Fruit fly (Drosophila melanogaster) whole organism, wandering third instar larva: ENCODE measurements around the gene CG14042.
A peak's percentile ranks its signal among the peaks of the same experiment; 100 is the strongest.

Experiments used
- CG32264 ChIP-seq: fragments of 200-800 bp; sonication (Bioruptor generic); optimal IDR thresholded peaks from 2 replicates; lab custom pipeline; 2016; ENCODE audit warnings: missing biosample characterization, missing genetic modification characterization
- CG9705 ChIP-seq: fragments of 200-800 bp; sonication (Bioruptor generic); optimal IDR thresholded peaks from 2 replicates; lab custom pipeline; 2018; ENCODE audit warnings: missing biosample characterization, mild to moderate bottlenecking, missing genetic modification characterization
- CrebA ChIP-seq: fragments of 200-800 bp; sonication (Bioruptor generic); optimal IDR thresholded peaks from 2 replicates; lab custom pipeline; 2016; ENCODE audit warnings: missing biosample characterization, mild to moderate bottlenecking, missing genetic modification characterization, borderline replicate concordance
- Dfd ChIP-seq: fragments of >200 bp; optimal IDR thresholded peaks from 2 replicates; lab custom pipeline; 2017; ENCODE audit warnings: missing biosample characterization, missing genetic modification characterization
- GATAd ChIP-seq: sonication (Bioruptor generic); optimal IDR thresholded peaks from 2 replicates; lab custom pipeline; 2016; ENCODE audit warnings: missing biosample characterization, missing genetic modification characterization
- HLH106 ChIP-seq: fragments of 200-800 bp; optimal IDR thresholded peaks from 3 replicates; lab custom pipeline; 2019; ENCODE audit warnings: missing biosample characterization, mild to moderate bottlenecking, missing genetic modification characterization, moderate library complexity
- Hr78 ChIP-seq: fragments of >200 bp; optimal IDR thresholded peaks from 2 replicates; lab custom pipeline; 2017; ENCODE audit warnings: missing biosample characterization, missing genetic modification characterization
- Jra ChIP-seq: sonication (Bioruptor generic); optimal IDR thresholded peaks from 2 replicates; lab custom pipeline; 2016; ENCODE audit warnings: missing biosample characterization, missing genetic modification characterization
- Mio ChIP-seq: sonication (Bioruptor generic); optimal IDR thresholded peaks from 2 replicates; lab custom pipeline; 2016; ENCODE audit warnings: missing biosample characterization, missing genetic modification characterization
- Myc ChIP-seq: fragments of >200 bp; optimal IDR thresholded peaks from 2 replicates; lab custom pipeline; 2017
- N ChIP-seq: fragments of >200 bp; optimal IDR thresholded peaks from 2 replicates; lab custom pipeline; 2018; ENCODE audit warnings: missing biosample characterization, missing external identifiers, missing genetic modification characterization
- OdsH ChIP-seq: fragments of 200-800 bp; sonication (Bioruptor generic); optimal IDR thresholded peaks from 2 replicates; lab custom pipeline; 2016; ENCODE audit warnings: missing biosample characterization, mild to moderate bottlenecking, missing genetic modification characterization
- Rel ChIP-seq, 2 experiments: fragments of 200-800 bp; sonication (Bioruptor generic) in 1 of 2; optimal IDR thresholded peaks; 2 replicates in 1 of 2; 3 replicates in 1 of 2; lab custom pipeline; 2016 to 2019; ENCODE audit warnings: mild to moderate bottlenecking in 2 of 2, missing biosample characterization in 2 of 2, missing genetic modification characterization in 2 of 2, moderate library complexity in 1 of 2
- Sp1 ChIP-seq: fragments of 200-800 bp; sonication (Bioruptor generic); optimal IDR thresholded peaks from 3 replicates; lab custom pipeline; 2019; ENCODE audit warnings: missing biosample characterization, mild to moderate bottlenecking, missing genetic modification characterization, moderate library complexity
- br ChIP-seq: fragments of 200-800 bp; sonication (Bioruptor generic); optimal IDR thresholded peaks from 2 replicates; lab custom pipeline; 2016; ENCODE audit warnings: missing biosample characterization, missing genetic modification characterization
- brk ChIP-seq: fragments of 200-800 bp; sonication (Bioruptor generic); optimal IDR thresholded peaks from 2 replicates; lab custom pipeline; 2016; ENCODE audit warnings: missing biosample characterization, mild to moderate bottlenecking, missing genetic modification characterization
- dl ChIP-seq, 2 experiments: fragments of 175-275, 200-275 bp in 1 of 2; fragments of 200-275 bp in 1 of 2; sonication (Bioruptor generic); optimal IDR thresholded peaks; lab custom pipeline; 2018; ENCODE audit warnings: mild to moderate bottlenecking in 2 of 2, missing biosample characterization in 2 of 2, missing genetic modification characterization in 2 of 2, moderate library complexity in 2 of 2; ENCODE audit not compliant: partially characterized antibody in 2 of 2, insufficient read depth in 1 of 2
- dmrt93B ChIP-seq: fragments of 200-800 bp; sonication (Bioruptor generic); optimal IDR thresholded peaks from 2 replicates; lab custom pipeline; 2018; ENCODE audit warnings: missing biosample characterization, mild to moderate bottlenecking, missing genetic modification characterization
- dsf ChIP-seq: sonication (Bioruptor generic); optimal IDR thresholded peaks from 2 replicates; lab custom pipeline; 2016; ENCODE audit warnings: missing biosample characterization, missing genetic modification characterization, borderline replicate concordance
- ey ChIP-seq: fragments of 200-800 bp; sonication (Bioruptor generic); optimal IDR thresholded peaks from 2 replicates; lab custom pipeline; 2016; ENCODE audit warnings: missing biosample characterization, missing genetic modification characterization
- foxo ChIP-seq, 2 experiments: fragments of 200-800 bp; sonication (Bioruptor generic); optimal IDR thresholded peaks; 2 replicates in 1 of 2; 3 replicates in 1 of 2; lab custom pipeline; 2016 to 2017; ENCODE audit warnings: missing biosample characterization in 2 of 2, missing genetic modification characterization in 2 of 2
- fru ChIP-seq: fragments of 200-800 bp; sonication (Bioruptor generic); optimal IDR thresholded peaks from 3 replicates; lab custom pipeline; 2016; ENCODE audit warnings: missing biosample characterization, mild to moderate bottlenecking, missing genetic modification characterization
- jim ChIP-seq: fragments of 175-275, 200-325 bp; sonication (Bioruptor generic); optimal IDR thresholded peaks from 2 replicates; lab custom pipeline; 2016; ENCODE audit warnings: missing biosample characterization, mild to moderate bottlenecking, missing genetic modification characterization
- lola ChIP-seq: fragments of >200 bp; optimal IDR thresholded peaks from 2 replicates; lab custom pipeline; 2017; ENCODE audit warnings: missing biosample characterization, missing genetic modification characterization
- pan ChIP-seq: fragments of >200 bp; optimal IDR thresholded peaks from 2 replicates; lab custom pipeline; 2017
- psq ChIP-seq: fragments of 200-800 bp; sonication (Bioruptor generic); optimal IDR thresholded peaks from 3 replicates; lab custom pipeline; 2017; ENCODE audit warnings: missing biosample characterization, mild to moderate bottlenecking, missing genetic modification characterization, moderate library complexity
- rgr ChIP-seq: fragments of 200-800 bp; sonication (Bioruptor generic); optimal IDR thresholded peaks from 3 replicates; lab custom pipeline; 2016; ENCODE audit warnings: missing biosample characterization, mild to moderate bottlenecking, missing genetic modification characterization
- sage ChIP-seq: fragments of 200-800 bp; sonication (Bioruptor generic); optimal IDR thresholded peaks from 2 replicates; lab custom pipeline; 2016; ENCODE audit warnings: missing biosample characterization, mild to moderate bottlenecking, missing genetic modification characterization
- sv ChIP-seq: fragments of 200-800 bp; sonication (Bioruptor generic); optimal IDR thresholded peaks from 3 replicates; lab custom pipeline; 2016; ENCODE audit warnings: missing biosample characterization, missing genetic modification characterization
- tai ChIP-seq: sonication (Bioruptor generic); optimal IDR thresholded peaks from 2 replicates; lab custom pipeline; 2016; ENCODE audit warnings: missing biosample characterization, missing genetic modification characterization
- usp ChIP-seq: fragments of >200 bp; optimal IDR thresholded peaks from 2 replicates; lab custom pipeline; 2017; ENCODE audit warnings: missing biosample characterization, missing genetic modification characterization

The CG14042 gene

DNA sequence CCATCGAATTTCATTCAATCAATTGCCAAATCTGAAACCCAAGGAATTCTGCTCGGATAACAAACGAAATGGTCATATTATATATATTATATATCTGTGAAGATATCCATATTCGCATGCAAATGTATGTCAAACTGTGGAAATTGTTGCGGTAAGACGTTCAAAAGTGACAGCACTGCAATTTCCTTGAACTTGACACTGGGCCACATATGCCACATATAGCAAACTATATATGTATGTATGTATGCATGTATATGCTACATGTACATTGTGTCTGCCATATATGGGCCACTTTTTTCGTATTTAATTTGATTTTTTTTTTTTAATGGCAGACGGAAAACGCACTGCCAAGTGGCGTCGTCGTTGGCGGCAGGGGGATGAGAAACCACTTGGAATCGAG, 17.0 kb upstream of the CG14042 start:
- TF ChIP-seq ey (GFP tag; lab: Kevin White, UChicago) (no peak), dmrt93B (GFP tag; lab: Kevin White, UChicago) (no peak), OdsH (GFP tag; lab: Kevin White, UChicago) (no peak), CrebA (GFP tag; lab: Kevin White, UChicago) (no peak)

DNA sequence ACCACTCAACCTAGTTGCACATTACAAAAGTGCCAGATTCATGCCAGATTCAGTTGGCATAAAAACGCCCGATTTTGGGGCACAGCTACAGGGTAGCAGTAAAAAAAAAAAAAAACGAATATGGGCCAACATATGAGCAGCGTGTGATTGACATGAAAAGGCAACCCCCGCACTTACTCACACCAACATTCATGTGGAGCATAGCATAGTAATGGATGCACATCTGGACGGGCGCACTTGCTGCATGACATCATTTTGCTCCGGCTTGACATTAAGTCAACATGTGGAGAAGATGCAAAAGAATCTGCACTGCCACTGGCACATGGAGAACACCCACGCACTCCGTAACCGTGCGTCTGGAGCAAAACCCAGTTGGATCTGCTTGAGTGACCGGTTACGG, 14.9 kb upstream of the CG14042 start:
- TF ChIP-seq CrebA (GFP tag; lab: Kevin White, UChicago) (no peak), jim (GFP tag; lab: Kevin White, UChicago) (no peak), Hr78 (no peak), Sp1 (GFP tag; lab: Kevin White, UChicago) (no peak), foxo (GFP tag; optimal IDR thresholded peaks at IDR 0.05; lab: Kevin White, UChicago) (no peak), sage (GFP tag; lab: Kevin White, UChicago) (no peak), rgr (GFP tag; lab: Kevin White, UChicago) (no peak)

DNA sequence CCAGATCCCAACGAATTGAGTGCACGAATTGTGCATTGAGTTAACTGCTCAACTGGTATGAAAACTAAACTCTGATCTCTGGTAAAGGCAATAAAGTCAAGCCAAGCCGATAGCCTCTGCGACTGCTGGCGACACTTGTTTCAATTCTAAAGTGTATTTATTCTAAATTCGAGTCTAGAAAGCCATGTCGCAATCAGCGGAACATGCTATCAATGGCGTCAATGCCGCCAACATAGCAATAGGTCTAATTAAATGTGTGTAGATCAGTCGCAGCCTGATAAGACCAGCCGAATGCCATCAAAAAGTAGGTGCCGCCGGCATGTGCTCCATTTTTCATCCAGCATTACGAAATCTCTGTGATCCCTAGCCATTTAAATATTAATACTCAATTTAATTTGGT, 12.0 kb upstream of the CG14042 start:
- TF ChIP-seq lola (GFP tag; lab: Kevin White, UChicago), result no peak
- TF ChIP-seq CG32264 (GFP tag; lab: Kevin White, UChicago), result no peak
- no peak for TF ChIP-seq pan (lab: Kevin White, UChicago)
- no peak for TF ChIP-seq CrebA (GFP tag; lab: Kevin White, UChicago)
- TF ChIP-seq, all 38 proteins: peak for 0

DNA sequence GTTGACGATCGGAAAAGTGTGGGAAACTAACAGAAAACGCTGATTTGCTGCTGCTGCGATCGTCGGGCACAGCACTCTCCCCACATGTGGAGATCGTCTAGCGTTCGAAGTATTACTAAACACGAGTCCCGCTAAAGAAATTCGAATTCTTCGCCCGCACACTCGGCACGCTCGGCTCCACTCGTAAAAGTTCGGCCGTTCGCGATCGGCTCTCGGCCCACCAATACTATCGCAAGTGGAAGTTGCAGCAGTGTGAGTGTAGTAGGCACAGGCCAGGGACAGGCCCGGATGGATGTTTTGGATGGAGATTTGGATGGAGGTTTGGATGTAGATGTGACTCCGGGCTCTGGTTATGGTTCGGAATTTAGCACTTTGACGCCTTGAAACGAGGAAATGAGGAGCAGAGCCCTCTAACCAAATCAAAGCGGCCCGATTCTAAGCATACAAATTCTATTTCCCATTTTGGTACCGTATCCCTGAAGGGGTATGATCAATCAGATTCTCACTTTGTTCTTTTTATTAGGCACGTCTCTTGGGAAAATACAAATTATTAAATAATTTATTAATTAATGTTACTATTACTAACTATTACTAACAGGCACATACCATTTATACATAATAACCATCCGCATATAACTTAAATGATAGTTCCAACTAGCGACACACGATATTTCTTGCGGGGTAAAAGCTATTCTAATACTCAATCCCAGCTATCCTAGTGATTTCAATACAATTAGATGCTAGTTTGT, 10.0 kb upstream of the CG14042 start:
- no peak for TF ChIP-seq Rel (GFP tag; optimal IDR thresholded peaks at IDR 0.05; lab: Kevin White, UChicago)
- TF ChIP-seq Rel (tag; optimal IDR thresholded peaks at IDR 0.05; lab: Kevin White, UChicago), result peak; percentile 10
- TF ChIP-seq sv, result no peak

DNA sequence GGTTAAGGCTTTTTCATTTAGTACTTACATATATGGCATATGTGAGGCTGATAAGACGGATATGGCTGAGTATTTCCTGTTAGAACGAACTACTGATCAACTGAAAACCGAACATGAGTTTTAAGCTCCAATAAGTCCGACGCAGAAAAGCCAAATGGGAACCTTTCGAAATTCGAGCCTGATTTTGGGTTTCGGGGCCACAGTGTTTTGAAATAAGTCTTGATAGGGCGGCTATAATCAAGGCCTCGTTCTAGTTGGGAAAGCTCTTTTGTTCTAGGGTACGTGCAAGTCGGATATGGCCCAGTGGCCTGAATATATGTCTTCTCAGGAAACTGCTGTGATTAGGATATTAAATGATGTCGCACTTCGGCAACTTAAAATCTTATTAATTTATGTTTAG, 9.4 kb upstream of the CG14042 start, which contains the start of gene vkg:
TSS of gene vkg (minus strand) at position 101 of the 400 bp plus-strand sequence.
- TF ChIP-seq sage (GFP tag; lab: Kevin White, UChicago), result no peak
- no peak for TF ChIP-seq dl (GFP tag; optimal IDR thresholded peaks at IDR 0.05; lab: Kevin White, UChicago; ENCODE audit: insufficient read depth in 1 of 2, partially characterized antibody in 2 of 2)
- TF ChIP-seq pan (lab: Kevin White, UChicago), result no peak
- no peak for TF ChIP-seq rgr (GFP tag; lab: Kevin White, UChicago)
- TF ChIP-seq CG9705 (GFP tag; lab: Kevin White, UChicago), result no peak
- no peak for TF ChIP-seq psq (GFP tag; lab: Kevin White, UChicago)
- TF ChIP-seq CrebA (GFP tag; lab: Kevin White, UChicago), result no peak
- TF ChIP-seq jim (GFP tag; lab: Kevin White, UChicago), result no peak
- no peak for TF ChIP-seq Rel (GFP tag; optimal IDR thresholded peaks at IDR 0.05; lab: Kevin White, UChicago)
- TF ChIP-seq Rel (tag; optimal IDR thresholded peaks at IDR 0.05; lab: Kevin White, UChicago), result no peak
- no peak for TF ChIP-seq HLH106 (tag; lab: Kevin White, UChicago)
- TF ChIP-seq dsf (GFP tag; lab: Kevin White, UChicago), result no peak
- TF ChIP-seq Mio (GFP tag; lab: Kevin White, UChicago), result no peak
- no peak for TF ChIP-seq Myc (lab: Kevin White, UChicago)
- TF ChIP-seq tai (GFP tag; lab: Kevin White, UChicago), result no peak

DNA sequence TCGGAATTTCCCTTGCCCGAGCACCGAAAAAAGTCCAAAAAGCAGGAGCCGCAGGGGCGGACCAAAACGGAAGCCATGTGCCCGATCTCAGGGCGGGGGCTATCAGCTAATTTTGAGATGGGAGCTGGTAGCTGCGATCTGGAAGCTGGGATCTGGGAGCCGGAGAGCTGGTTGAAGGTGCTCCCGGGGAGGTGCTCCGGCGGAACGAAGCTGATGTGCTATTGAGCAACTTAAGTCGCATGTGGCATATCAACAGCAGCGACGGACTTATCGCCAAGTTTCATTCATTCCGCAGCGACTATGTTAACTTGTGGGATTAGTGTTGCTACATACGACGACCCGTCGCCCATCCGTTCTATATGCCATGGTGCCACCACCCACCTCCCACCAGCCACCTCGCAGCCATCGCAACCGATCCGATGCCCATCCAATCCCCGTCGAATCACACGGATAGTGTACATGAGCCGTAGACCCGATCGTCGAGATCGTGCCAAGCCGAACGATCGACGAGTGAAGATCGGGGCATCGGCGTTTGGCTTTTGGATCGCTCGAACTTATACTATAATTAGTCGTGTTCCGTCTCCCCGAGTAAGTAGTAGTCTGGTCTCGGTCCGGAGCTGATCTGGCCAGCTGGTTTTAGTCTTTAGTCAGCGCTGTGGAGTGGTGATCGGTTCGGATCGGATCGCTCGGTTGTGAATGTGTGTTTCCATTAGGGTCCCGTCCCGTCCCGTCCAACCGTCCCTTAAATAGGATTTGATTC, 8.3 kb upstream of the CG14042 start, which contains the start of gene Col4a1:
TSS of gene Col4a1 (plus strand) at position 561 of the 760 bp plus-strand sequence.
- TF ChIP-seq Rel (GFP tag; optimal IDR thresholded peaks at IDR 0.05; lab: Kevin White, UChicago) (no peak), Rel (tag; optimal IDR thresholded peaks at IDR 0.05; lab: Kevin White, UChicago) (peak; percentile 2), dmrt93B (GFP tag; lab: Kevin White, UChicago) (no peak)
- TF ChIP-seq, all 38 proteins: peak for 1

DNA sequence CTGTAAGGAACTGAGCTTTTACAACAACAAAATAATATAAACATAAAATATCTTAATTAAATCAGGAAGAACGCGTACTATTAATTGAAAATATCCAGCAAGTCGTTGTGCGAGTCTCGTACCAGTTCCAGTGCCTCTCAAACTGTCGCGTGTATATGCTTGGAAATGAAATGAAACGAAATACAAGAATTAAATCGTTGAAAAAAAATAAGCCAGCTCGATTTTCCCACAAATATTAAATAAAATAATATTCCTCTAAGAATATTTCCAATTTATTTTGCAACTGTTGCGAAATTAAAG, 7.8 kb upstream of the CG14042 start:
- TF ChIP-seq dmrt93B (GFP tag; lab: Kevin White, UChicago) (no peak), GATAd (no peak), dsf (GFP tag; lab: Kevin White, UChicago) (no peak), dl (GFP tag; optimal IDR thresholded peaks at IDR 0.05; lab: Kevin White, UChicago; ENCODE audit: insufficient read depth in 1 of 2, partially characterized antibody in 2 of 2) (no peak), Myc (lab: Kevin White, UChicago) (no peak), ey (GFP tag; lab: Kevin White, UChicago) (no peak), CrebA (GFP tag; lab: Kevin White, UChicago) (no peak), N (GFP tag; lab: Kevin White, UChicago) (no peak), sage (GFP tag; lab: Kevin White, UChicago) (no peak), Mio (GFP tag; lab: Kevin White, UChicago) (no peak), brk (GFP tag; lab: Kevin White, UChicago) (no peak), Rel (GFP tag; optimal IDR thresholded peaks at IDR 0.05; lab: Kevin White, UChicago) (no peak), Rel (tag; optimal IDR thresholded peaks at IDR 0.05; lab: Kevin White, UChicago) (no peak), usp (no peak), Jra (GFP tag; lab: Kevin White, UChicago) (no peak), rgr (GFP tag; lab: Kevin White, UChicago) (no peak), pan (lab: Kevin White, UChicago) (no peak), Dfd (GFP tag; lab: Kevin White, UChicago) (no peak), fru (GFP tag; lab: Kevin White, UChicago) (no peak), br (GFP tag; lab: Kevin White, UChicago) (no peak)
